Fruit fly (Drosophila melanogaster) whole organism, embryonic: ENCODE results near the gene TbCMF46.

Experiments
- CG30431 ChIP-seq: fragments of 200-800 bp; sonication (Bioruptor generic); optimal IDR thresholded peaks from 2 replicates; lab custom pipeline; 2017; ENCODE audit warnings: missing biosample characterization, missing genetic modification characterization
- Myb ChIP-seq: fragments of 200-800 bp; sonication (Bioruptor generic); optimal IDR thresholded peaks from 2 replicates; lab custom pipeline; 2016; ENCODE audit warnings: missing biosample characterization, missing genetic modification characterization
- Sin3A ChIP-seq: fragments of >200 bp; optimal IDR thresholded peaks from 2 replicates; lab custom pipeline; 2018
- nau ChIP-seq: fragments of 200-800 bp; sonication (Bioruptor generic); optimal IDR thresholded peaks from 3 replicates; lab custom pipeline; 2017; ENCODE audit warnings: missing biosample characterization, mild to moderate bottlenecking, missing genetic modification characterization, missing genetic modification reagents

- TF ChIP-seq nau (GFP tag; lab: Kevin White, UChicago) (peak; percentile 30), Myb (GFP tag; lab: Kevin White, UChicago) (no peak), Sin3A (lab: Kevin White, UChicago) (no peak), CG30431 (no peak)
Observed at dm6 chr2L:9907320-9908256, 17.1 kb downstream of the TbCMF46 start.
